Worm (Caenorhabditis elegans): ENCODE results near the gene rpm-1.

rpm-1 gene

ce11 chrV:8785526-8785925 is 34.2 kb downstream of the rpm-1 start:
- TF ChIP-seq ceh-43 (GFP tag; optimal IDR thresholded peaks at IDR 0.05) (no peak), drap-1 (GFP tag; optimal IDR thresholded peaks at IDR 0.05) (peak; percentile 64), unc-120 (tag; optimal IDR thresholded peaks at IDR 0.05; ENCODE audit: poor library complexity, severe bottlenecking) (peak; percentile 63), flh-1 (GFP tag; optimal IDR thresholded peaks at IDR 0.05) (no peak), sptf-1 (tag; optimal IDR thresholded peaks at IDR 0.05) (peak; percentile 77), hlh-1 (tag; optimal IDR thresholded peaks at IDR 0.05) (peak; percentile 24), blmp-1 (tag; optimal IDR thresholded peaks at IDR 0.05) (no peak), M03D4.4 (tag; optimal IDR thresholded peaks at IDR 0.05) (peak; percentile 73), lsy-2 (tag; optimal IDR thresholded peaks at IDR 0.05) (peak; percentile 6), mls-2 (tag; optimal IDR thresholded peaks at IDR 0.05) (peak; percentile 46), lin-32 (GFP tag; optimal IDR thresholded peaks at IDR 0.05) (no peak), nhr-28 (tag; optimal IDR thresholded peaks at IDR 0.05) (no peak), ceh-83 (GFP tag; optimal IDR thresholded peaks at IDR 0.05) (peak; percentile 27), sem-2 (GFP tag; optimal IDR thresholded peaks at IDR 0.05) (no peak), lin-13 (tag; optimal IDR thresholded peaks at IDR 0.05) (peak; percentile 11), unc-62 (GFP tag; optimal IDR thresholded peaks at IDR 0.05) (peak; percentile 70), ham-2 (GFP tag; optimal IDR thresholded peaks at IDR 0.05) (peak; percentile 96), nhr-237 (tag; optimal IDR thresholded peaks at IDR 0.05) (no peak), nhr-76 (tag; optimal IDR thresholded peaks at IDR 0.05) (no peak), unc-39 (tag; optimal IDR thresholded peaks at IDR 0.05) (no peak), mab-5 (tag; optimal IDR thresholded peaks at IDR 0.05) (no peak), cnd-1 (tag; optimal IDR thresholded peaks at IDR 0.05) (peak; percentile 86), snpc-4 (tag; optimal IDR thresholded peaks at IDR 0.05) (no peak), zip-8 (tag; optimal IDR thresholded peaks at IDR 0.05) (no peak), ztf-11 (tag; optimal IDR thresholded peaks at IDR 0.05) (peak; percentile 91), elt-1 (tag; optimal IDR thresholded peaks at IDR 0.05; ENCODE audit: borderline replicate concordance, insufficient read depth) (no peak), ces-1 (GFP tag; optimal IDR thresholded peaks at IDR 0.05) (no peak), nhr-2 (tag; optimal IDR thresholded peaks at IDR 0.05) (no peak), ceh-39 (tag; optimal IDR thresholded peaks at IDR 0.05) (peak; percentile 8), elt-3 (tag; optimal IDR thresholded peaks at IDR 0.05) (no peak), pha-4 (tag; optimal IDR thresholded peaks at IDR 0.05) (peak; percentile 66), mep-1 (tag; optimal IDR thresholded peaks at IDR 0.05) (peak; percentile 23), tbx-8 (GFP tag; optimal IDR thresholded peaks at IDR 0.05) (peak; percentile 55), nhr-12 (tag; optimal IDR thresholded peaks at IDR 0.05) (no peak), bed-3 (GFP tag; optimal IDR thresholded peaks at IDR 0.05) (no peak)

- TF ChIP-seq nhr-237 (tag; optimal IDR thresholded peaks at IDR 0.05) (no peak), mab-5 (tag; optimal IDR thresholded peaks at IDR 0.05) (no peak), ceh-43 (GFP tag; optimal IDR thresholded peaks at IDR 0.05) (no peak), pha-4 (tag; optimal IDR thresholded peaks at IDR 0.05) (peak; percentile 48), ces-1 (GFP tag; optimal IDR thresholded peaks at IDR 0.05) (no peak), zip-8 (tag; optimal IDR thresholded peaks at IDR 0.05) (no peak), mep-1 (tag; optimal IDR thresholded peaks at IDR 0.05) (peak; percentile 28), hlh-1 (tag; optimal IDR thresholded peaks at IDR 0.05) (peak; percentile 31)
Measured at ce11 chrV:8784485-8784884, 35.3 kb downstream of the rpm-1 start.

DNA sequence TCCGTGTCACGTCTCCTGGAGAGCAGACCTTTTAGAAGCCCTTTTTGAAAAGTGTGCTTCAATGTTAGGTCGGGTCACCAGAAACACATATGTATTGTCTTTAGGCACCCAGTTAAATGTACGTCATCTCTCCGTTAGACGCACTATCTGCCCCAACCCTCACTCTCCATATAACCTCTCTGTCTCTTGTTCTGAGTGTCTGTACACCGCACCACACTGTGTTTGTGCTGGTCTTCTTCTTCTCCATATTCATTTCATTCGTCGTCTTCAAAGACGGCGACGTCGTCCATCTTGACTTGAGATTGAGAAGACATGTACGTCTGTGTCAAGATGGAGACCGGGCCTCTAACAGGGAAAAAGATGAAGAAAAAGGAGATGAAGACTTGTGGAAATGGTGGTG is 37.6 kb downstream of the rpm-1 start:
- TF ChIP-seq drap-1 (GFP tag; optimal IDR thresholded peaks at IDR 0.05) (no peak), nhr-2 (tag; optimal IDR thresholded peaks at IDR 0.05) (no peak), mep-1 (tag; optimal IDR thresholded peaks at IDR 0.05) (no peak), mab-5 (tag; optimal IDR thresholded peaks at IDR 0.05) (no peak), unc-39 (tag; optimal IDR thresholded peaks at IDR 0.05) (no peak), sptf-1 (tag; optimal IDR thresholded peaks at IDR 0.05) (peak; percentile 33), ceh-39 (tag; optimal IDR thresholded peaks at IDR 0.05) (no peak)

DNA sequence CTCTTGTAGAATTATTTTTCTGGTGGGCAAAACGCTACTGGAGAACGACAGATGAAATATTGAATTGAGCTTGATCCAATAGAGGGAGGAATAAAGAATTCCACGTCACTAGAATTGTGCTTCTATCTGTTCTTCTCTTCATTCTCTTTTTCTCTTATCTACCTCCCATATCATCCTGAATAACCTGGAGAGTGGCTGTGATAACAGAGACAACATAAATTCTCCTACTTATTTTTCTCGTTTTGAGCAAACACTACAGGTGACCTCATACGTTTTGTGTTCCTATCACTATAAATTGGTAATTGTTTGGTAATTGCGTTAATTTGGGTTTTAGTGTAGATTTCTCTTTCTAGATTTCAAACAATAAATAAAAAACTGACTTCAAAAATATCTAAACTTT is 38.6 kb downstream of the rpm-1 start:
- TF ChIP-seq sem-2 (GFP tag; optimal IDR thresholded peaks at IDR 0.05) (no peak), sptf-1 (tag; optimal IDR thresholded peaks at IDR 0.05) (no peak)

All from whole organism, mixed stage, embryonic.